Worm (Caenorhabditis elegans) whole organism, L4 larva: Measurements from ENCODE around the gene T10G3.3.

ENCODE experiments used
- aly-2 ChIP-seq: sonication (generic microtip); optimal IDR thresholded peaks from 2 replicates; lab custom pipeline; 2018; ENCODE audit warnings: missing biosample characterization, missing genetic modification characterization
- ama-1 ChIP-seq: fragments of 150-350 bp; optimal IDR thresholded peaks from 2 replicates; lab custom pipeline; 2014; ENCODE audit warnings: inconsistent platforms, mixed read lengths
- ceh-82 ChIP-seq: sonication (generic microtip); optimal IDR thresholded peaks from 2 replicates; lab custom pipeline; 2017; ENCODE audit warnings: missing biosample characterization, missing genetic modification characterization
- egl-27 ChIP-seq: sonication (generic microtip); optimal IDR thresholded peaks from 3 replicates; lab custom pipeline; 2017; ENCODE audit warnings: missing biosample characterization, missing genetic modification reagents, missing genetic modification characterization
- hlh-30 ChIP-seq: sonication (generic microtip); optimal IDR thresholded peaks from 2 replicates; lab custom pipeline; 2017; ENCODE audit warnings: antibody characterized with exemption, mild to moderate bottlenecking, missing genetic modification characterization, missing compliant biosample characterization; ENCODE audit not compliant: insufficient read depth
- nhr-237 ChIP-seq: sonication (generic microtip); optimal IDR thresholded peaks from 2 replicates; lab custom pipeline; 2017; ENCODE audit warnings: missing biosample characterization, missing genetic modification characterization
- nhr-28 ChIP-seq: fragments of 150-350 bp; optimal IDR thresholded peaks from 2 replicates; lab custom pipeline; 2014; ENCODE audit warnings: missing biosample characterization, missing genetic modification characterization
- skn-1 ChIP-seq: fragments of 150-350 bp; optimal IDR thresholded peaks from 2 replicates; lab custom pipeline; 2014; ENCODE audit warnings: missing biosample characterization, missing genetic modification characterization
- snpc-1.2 ChIP-seq: fragments of 200-800 bp; sonication (Bioruptor generic); IDR thresholded peaks from 2 replicates; pipeline ENCODE4 v1.3.6; 2022; ENCODE audit warnings: missing genetic modification reagents, missing genetic modification characterization, missing compliant biosample characterization
- unc-39 ChIP-seq: sonication (generic microtip); optimal IDR thresholded peaks from 2 replicates; lab custom pipeline; 2017; ENCODE audit warnings: missing biosample characterization, missing genetic modification characterization
- unc-62 ChIP-seq, 3 experiments: fragments of 150-350 bp in 1 of 3; sonication (generic microtip); optimal IDR thresholded peaks in 2 of 3; peaks in 1 of 3; 1 replicate in 1 of 3; 2 replicates in 2 of 3; lab custom pipeline; 2014 to 2017; ENCODE audit warnings: missing biosample characterization in 3 of 3, missing genetic modification characterization in 3 of 3, missing genetic modification reagents in 3 of 3, missing genotype in 1 of 3
- ztf-7 ChIP-seq: fragments of 150-350 bp; optimal IDR thresholded peaks from 2 replicates; lab custom pipeline; 2014; ENCODE audit warnings: missing biosample characterization, missing genetic modification characterization

DNA sequence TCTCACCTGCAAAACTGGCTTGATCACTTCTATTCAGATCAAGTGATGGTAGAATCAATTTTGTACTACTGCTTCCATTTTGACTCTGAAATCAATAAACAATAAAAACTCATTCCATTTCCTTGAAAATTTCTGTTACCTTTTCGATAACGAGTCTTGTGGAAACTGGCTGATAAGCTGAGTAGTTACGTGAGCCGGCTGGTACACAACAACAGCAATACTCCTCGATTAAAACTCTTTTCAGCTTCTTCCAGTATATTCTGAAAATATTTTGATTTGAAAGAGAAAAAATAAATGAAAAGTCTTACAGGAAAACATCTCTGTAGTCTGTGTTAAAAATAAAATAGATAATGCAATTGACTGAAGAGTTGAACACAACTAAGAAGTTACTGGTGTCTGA, 42.5 kb upstream of the T10G3.3 start:
- TF ChIP-seq unc-39 (tag; lab: Kevin White, UChicago) (no peak), nhr-237 (no peak), snpc-1.2 (GFP tag; lab: Robert Waterston, UW) (no peak), ztf-7 (tag; lab: Kevin White, UChicago) (no peak), unc-62 (GFP tag; optimal IDR thresholded peaks at IDR 0.05 in 1 of 2; lab: Kevin White, UChicago) (no peak), unc-62 (tag; optimal IDR thresholded peaks at IDR 0.05; lab: Kevin White, UChicago) (no peak), skn-1 (no peak), hlh-30 (tag; lab: Kevin White, UChicago) (no peak), ama-1 (no peak), ceh-82 (tag; lab: Kevin White, UChicago) (no peak), nhr-28 (peak; percentile 21), aly-2 (no peak), egl-27 (no peak)
